Worm (Caenorhabditis elegans): ENCODE data around the gene sid-2.

sid-2 gene

DNA sequence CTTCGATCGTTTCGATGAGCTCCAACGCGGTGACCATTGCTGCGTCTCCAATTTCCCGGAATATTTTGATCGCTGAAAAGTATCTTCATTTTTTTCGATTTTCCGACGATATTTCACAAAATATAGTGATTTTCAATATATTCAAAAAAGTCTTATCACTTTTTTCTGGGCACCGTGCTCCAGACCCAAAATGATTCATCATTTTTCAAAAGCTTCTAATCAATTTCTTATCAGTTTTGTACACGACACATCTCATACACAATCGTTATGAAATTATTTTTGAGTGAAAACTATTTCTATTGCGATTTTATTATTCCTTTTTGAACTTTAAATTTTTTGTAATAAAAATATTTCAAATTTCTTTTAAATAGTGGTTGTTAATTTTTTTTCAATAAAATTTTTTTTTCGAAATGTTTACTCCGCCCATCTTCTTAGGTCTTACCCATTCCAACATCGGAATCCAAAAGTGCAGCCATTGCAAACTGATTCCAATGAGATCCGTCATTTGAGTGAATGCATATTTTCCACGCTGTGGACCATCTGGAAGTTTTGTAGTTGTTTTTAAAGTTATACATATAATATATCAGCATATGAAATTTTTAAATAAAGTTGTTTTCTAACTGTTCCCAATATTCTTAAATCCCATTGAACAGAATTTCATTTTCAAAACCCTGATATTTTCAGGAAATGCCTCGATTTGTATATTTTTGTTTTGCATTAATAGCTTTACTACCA, at the start of gene sid-2:
TSS of gene sid-2 (plus strand) at position 685 of the 735 bp plus-strand sequence.
- TF ChIP-seq aly-1 (tag; optimal IDR thresholded peaks at IDR 0.05) (no peak), hmg-4 (GFP tag; optimal IDR thresholded peaks at IDR 0.05) (no peak), ceh-13 (GFP tag; optimal IDR thresholded peaks at IDR 0.05) (no peak), ceh-36 (tag; optimal IDR thresholded peaks at IDR 0.05) (no peak), sea-1 (GFP tag; conservative IDR thresholded peaks at IDR 0.05) (no peak), tbx-11 (GFP tag; IDR thresholded peaks at IDR 0.05) (no peak)

DNA sequence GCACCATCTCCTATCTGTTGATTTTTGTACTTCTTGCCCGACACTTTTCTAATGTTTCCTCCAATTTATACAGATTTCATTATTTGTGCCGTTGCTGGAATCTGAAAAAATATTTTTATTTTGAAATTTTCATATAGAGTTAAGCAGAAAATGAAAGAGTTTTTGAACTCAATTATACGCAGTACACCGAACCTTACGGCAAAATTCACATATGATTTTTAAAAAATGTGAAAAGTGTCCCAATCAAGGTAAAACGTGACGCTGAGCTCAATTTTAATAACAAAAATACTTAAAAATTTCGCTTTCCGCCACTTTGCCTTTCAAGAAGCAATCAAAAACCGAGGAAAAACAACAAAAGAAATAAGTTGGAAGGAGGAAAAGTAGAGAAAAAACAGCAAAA, 48.5 kb upstream of the sid-2 start, which contains the start of gene arrd-17:
TSS of gene arrd-17 (minus strand) at position 101 of the 400 bp plus-strand sequence.
- TF ChIP-seq ceh-13 (GFP tag; optimal IDR thresholded peaks at IDR 0.05), result no peak
- TF ChIP-seq hmbx-1 (tag; optimal IDR thresholded peaks at IDR 0.05), result no peak
- TF ChIP-seq tbx-11 (GFP tag; IDR thresholded peaks at IDR 0.05), result no peak
- no peak for TF ChIP-seq hnd-1 (tag; optimal IDR thresholded peaks at IDR 0.05)
- no peak for TF ChIP-seq ceh-36 (tag; optimal IDR thresholded peaks at IDR 0.05)
- no peak for TF ChIP-seq tra-4 (tag; optimal IDR thresholded peaks at IDR 0.05)
- no peak for TF ChIP-seq B0310.2 (tag; optimal IDR thresholded peaks at IDR 0.05)
- TF ChIP-seq scrt-1 (GFP tag; IDR thresholded peaks at IDR 0.05), result no peak
- TF ChIP-seq pes-1 (GFP tag; IDR thresholded peaks at IDR 0.05), result no peak
- TF ChIP-seq ets-7 (tag; optimal IDR thresholded peaks at IDR 0.05), result no peak
- TF ChIP-seq flt-1 (GFP tag; IDR thresholded peaks at IDR 0.05), result no peak
- no peak for TF ChIP-seq tbx-37 (GFP tag; conservative IDR thresholded peaks at IDR 0.05)
- TF ChIP-seq sea-1 (GFP tag; conservative IDR thresholded peaks at IDR 0.05), result no peak
- no peak for TF ChIP-seq ama-1 (optimal IDR thresholded peaks at IDR 0.05)
- no peak for TF ChIP-seq F13C5.2 (tag; optimal IDR thresholded peaks at IDR 0.05)
- no peak for TF ChIP-seq hmg-4 (GFP tag; optimal IDR thresholded peaks at IDR 0.05)

DNA sequence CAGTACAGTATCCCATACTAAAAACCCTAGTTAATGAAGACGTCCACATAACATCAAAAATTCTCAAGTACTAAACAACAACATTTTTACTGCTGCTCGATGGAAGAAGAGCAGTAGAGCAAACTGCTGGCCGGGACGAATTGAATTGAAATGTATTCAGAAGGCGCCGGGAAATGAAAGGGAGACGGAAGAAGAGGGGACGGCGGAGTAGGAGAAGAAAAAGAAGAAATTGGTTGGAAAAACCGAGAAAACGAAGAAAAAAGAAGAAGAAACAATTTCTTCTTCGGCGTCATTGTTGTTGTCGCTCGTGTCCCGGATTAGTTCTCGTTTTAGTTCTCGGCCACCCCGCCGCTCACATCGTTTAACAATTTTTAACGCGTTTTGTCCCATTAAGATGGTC, 45.4 kb upstream of the sid-2 start:
- TF ChIP-seq flt-1 (GFP tag; IDR thresholded peaks at IDR 0.05) (no peak), tra-4 (tag; optimal IDR thresholded peaks at IDR 0.05) (no peak), hmbx-1 (tag; optimal IDR thresholded peaks at IDR 0.05) (no peak), scrt-1 (GFP tag; IDR thresholded peaks at IDR 0.05) (no peak), ceh-36 (tag; optimal IDR thresholded peaks at IDR 0.05) (no peak), pes-1 (GFP tag; IDR thresholded peaks at IDR 0.05) (no peak), tbx-11 (GFP tag; IDR thresholded peaks at IDR 0.05) (no peak), sea-1 (GFP tag; conservative IDR thresholded peaks at IDR 0.05) (no peak), B0310.2 (tag; optimal IDR thresholded peaks at IDR 0.05) (no peak), ama-1 (optimal IDR thresholded peaks at IDR 0.05) (no peak), hnd-1 (tag; optimal IDR thresholded peaks at IDR 0.05) (no peak), ets-7 (tag; optimal IDR thresholded peaks at IDR 0.05) (no peak), ceh-13 (GFP tag; optimal IDR thresholded peaks at IDR 0.05) (no peak), hmg-4 (GFP tag; optimal IDR thresholded peaks at IDR 0.05) (no peak), aly-1 (tag; optimal IDR thresholded peaks at IDR 0.05) (no peak), F13C5.2 (tag; optimal IDR thresholded peaks at IDR 0.05) (no peak)

DNA sequence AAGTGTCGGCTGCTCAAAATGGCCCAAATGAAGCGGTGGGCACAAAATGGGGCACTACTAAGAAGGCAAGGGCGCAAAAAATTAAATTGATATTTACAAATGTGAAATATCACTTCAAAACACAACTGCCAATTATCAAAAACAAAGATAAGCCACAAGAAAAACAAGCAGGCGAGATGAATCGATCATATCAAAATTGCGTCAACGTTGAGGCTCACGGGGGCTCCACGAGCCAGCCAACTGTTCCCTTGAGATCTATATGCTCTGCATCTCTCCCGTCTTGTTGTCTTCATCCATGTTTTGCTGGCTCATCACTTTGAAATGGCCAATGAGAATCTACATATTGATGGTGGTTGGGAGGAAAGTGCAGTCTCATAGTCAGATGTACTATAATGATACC, 44.0 kb upstream of the sid-2 start:
- TF ChIP-seq aly-1 (tag; optimal IDR thresholded peaks at IDR 0.05) (no peak), B0310.2 (tag; optimal IDR thresholded peaks at IDR 0.05) (no peak), ama-1 (optimal IDR thresholded peaks at IDR 0.05) (no peak), ets-7 (tag; optimal IDR thresholded peaks at IDR 0.05) (no peak), hmg-4 (GFP tag; optimal IDR thresholded peaks at IDR 0.05) (no peak), hnd-1 (tag; optimal IDR thresholded peaks at IDR 0.05) (no peak), F13C5.2 (tag; optimal IDR thresholded peaks at IDR 0.05) (no peak), ceh-36 (tag; optimal IDR thresholded peaks at IDR 0.05) (no peak), tra-4 (tag; optimal IDR thresholded peaks at IDR 0.05) (no peak), tbx-37 (GFP tag; conservative IDR thresholded peaks at IDR 0.05) (no peak), scrt-1 (GFP tag; IDR thresholded peaks at IDR 0.05) (no peak), ceh-13 (GFP tag; optimal IDR thresholded peaks at IDR 0.05) (no peak), hmbx-1 (tag; optimal IDR thresholded peaks at IDR 0.05) (no peak), sea-1 (GFP tag; conservative IDR thresholded peaks at IDR 0.05) (no peak)

DNA sequence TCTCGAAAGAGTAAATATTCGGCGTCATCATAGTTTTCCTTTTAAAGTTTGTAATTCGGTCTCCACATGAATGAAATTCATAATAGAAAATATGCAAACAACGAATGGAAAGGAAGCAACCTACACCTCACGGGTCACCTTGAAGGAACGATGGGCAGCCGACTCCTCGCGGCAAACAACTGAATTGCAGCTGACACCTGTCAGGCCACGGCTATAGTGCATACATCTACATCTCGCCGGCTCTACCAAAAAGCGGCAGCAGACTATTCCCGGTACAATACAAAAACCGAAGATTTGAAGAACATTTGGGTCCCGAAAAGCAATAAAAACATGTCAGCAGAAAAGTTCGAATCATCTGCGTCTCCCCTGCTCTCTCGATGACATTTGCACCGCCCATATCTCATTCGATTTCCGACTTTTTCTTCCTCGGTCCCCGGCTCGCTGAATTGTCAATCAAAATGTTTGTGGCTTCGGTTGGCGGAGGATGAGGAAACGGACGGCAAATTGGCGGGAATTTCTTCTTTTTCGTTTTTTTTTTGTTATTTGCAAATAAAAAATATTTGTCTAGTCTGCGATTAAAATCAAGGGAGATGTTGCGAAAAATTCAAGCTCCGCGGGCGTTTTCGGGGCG, 43.4 kb upstream of the sid-2 start:
- TF ChIP-seq ets-7 (tag; optimal IDR thresholded peaks at IDR 0.05), result no peak
- TF ChIP-seq B0310.2 (tag; optimal IDR thresholded peaks at IDR 0.05), result no peak
- no peak for TF ChIP-seq F13C5.2 (tag; optimal IDR thresholded peaks at IDR 0.05)
- TF ChIP-seq pes-1 (GFP tag; IDR thresholded peaks at IDR 0.05), result no peak
- no peak for TF ChIP-seq ama-1 (optimal IDR thresholded peaks at IDR 0.05)
- no peak for TF ChIP-seq tbx-37 (GFP tag; conservative IDR thresholded peaks at IDR 0.05)
- TF ChIP-seq sea-1 (GFP tag; conservative IDR thresholded peaks at IDR 0.05), result no peak
- no peak for TF ChIP-seq aly-1 (tag; optimal IDR thresholded peaks at IDR 0.05)
- no peak for TF ChIP-seq scrt-1 (GFP tag; IDR thresholded peaks at IDR 0.05)
- TF ChIP-seq tbx-11 (GFP tag; IDR thresholded peaks at IDR 0.05), result no peak

DNA sequence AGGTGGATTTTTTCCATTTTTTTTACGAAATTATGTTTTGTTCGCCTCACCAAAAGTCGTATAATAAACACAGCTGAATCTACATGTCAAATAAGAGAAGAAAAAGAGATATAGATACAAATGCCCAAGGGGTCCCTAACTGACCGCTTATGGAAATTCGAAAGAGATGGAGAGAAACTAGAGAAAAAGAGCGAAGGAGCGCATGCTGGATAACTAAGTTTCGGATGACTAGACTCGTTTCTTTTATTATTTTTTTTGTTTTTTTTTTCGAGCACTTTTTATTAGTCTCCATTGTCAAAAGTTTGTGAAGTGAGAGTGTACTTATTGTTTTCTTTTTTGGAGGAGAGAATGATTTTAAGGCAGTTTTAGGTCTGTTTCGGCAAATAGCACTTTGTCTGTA, 41.6 kb upstream of the sid-2 start:
- no peak for TF ChIP-seq F13C5.2 (tag; optimal IDR thresholded peaks at IDR 0.05)
- TF ChIP-seq B0310.2 (tag; optimal IDR thresholded peaks at IDR 0.05), result no peak
- no peak for TF ChIP-seq ama-1 (optimal IDR thresholded peaks at IDR 0.05)
- no peak for TF ChIP-seq scrt-1 (GFP tag; IDR thresholded peaks at IDR 0.05)
- TF ChIP-seq sea-1 (GFP tag; conservative IDR thresholded peaks at IDR 0.05), result no peak
- TF ChIP-seq hmbx-1 (tag; optimal IDR thresholded peaks at IDR 0.05), result no peak
- TF ChIP-seq tbx-37 (GFP tag; conservative IDR thresholded peaks at IDR 0.05), result no peak
- TF ChIP-seq flt-1 (GFP tag; IDR thresholded peaks at IDR 0.05), result no peak
- TF ChIP-seq ets-7 (tag; optimal IDR thresholded peaks at IDR 0.05), result no peak
- TF ChIP-seq ceh-36 (tag; optimal IDR thresholded peaks at IDR 0.05), result no peak
- no peak for TF ChIP-seq pes-1 (GFP tag; IDR thresholded peaks at IDR 0.05)
- TF ChIP-seq tbx-11 (GFP tag; IDR thresholded peaks at IDR 0.05), result no peak
- no peak for TF ChIP-seq aly-1 (tag; optimal IDR thresholded peaks at IDR 0.05)
- TF ChIP-seq ceh-13 (GFP tag; optimal IDR thresholded peaks at IDR 0.05), result no peak
- no peak for TF ChIP-seq tra-4 (tag; optimal IDR thresholded peaks at IDR 0.05)

DNA sequence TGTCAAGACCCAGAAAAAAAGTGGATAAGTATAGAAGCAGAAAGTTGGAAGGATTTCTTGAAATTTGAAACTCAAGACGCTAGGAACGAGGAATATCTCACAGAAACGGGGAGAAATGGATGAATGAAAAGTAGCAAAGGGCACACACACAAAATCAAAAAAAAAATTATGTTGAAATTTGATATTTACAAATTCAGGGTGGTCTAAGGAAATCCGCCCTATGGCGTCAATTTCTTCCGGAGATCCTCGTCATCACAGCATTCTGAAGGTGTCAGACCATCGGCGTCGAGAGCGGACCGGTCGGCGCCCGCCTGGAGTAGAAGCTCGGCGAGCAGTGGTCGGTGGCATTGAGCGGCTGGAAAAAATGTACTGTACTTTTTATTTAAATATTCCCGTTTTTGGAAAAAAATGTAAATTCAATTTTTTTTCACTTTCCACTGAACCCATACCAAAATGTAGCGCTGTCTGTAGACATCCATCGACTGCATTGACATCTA, 39.2 kb upstream of the sid-2 start:
- TF ChIP-seq F13C5.2 (tag; optimal IDR thresholded peaks at IDR 0.05), result no peak
- no peak for TF ChIP-seq scrt-1 (GFP tag; IDR thresholded peaks at IDR 0.05)
- TF ChIP-seq pes-1 (GFP tag; IDR thresholded peaks at IDR 0.05), result no peak
- TF ChIP-seq tbx-11 (GFP tag; IDR thresholded peaks at IDR 0.05), result no peak
- TF ChIP-seq hmg-4 (GFP tag; optimal IDR thresholded peaks at IDR 0.05), result no peak
- TF ChIP-seq B0310.2 (tag; optimal IDR thresholded peaks at IDR 0.05), result no peak
- no peak for TF ChIP-seq hmbx-1 (tag; optimal IDR thresholded peaks at IDR 0.05)
- no peak for TF ChIP-seq tbx-37 (GFP tag; conservative IDR thresholded peaks at IDR 0.05)
- no peak for TF ChIP-seq aly-1 (tag; optimal IDR thresholded peaks at IDR 0.05)
- no peak for TF ChIP-seq ets-7 (tag; optimal IDR thresholded peaks at IDR 0.05)
- TF ChIP-seq sea-1 (GFP tag; conservative IDR thresholded peaks at IDR 0.05), result no peak
- TF ChIP-seq hnd-1 (tag; optimal IDR thresholded peaks at IDR 0.05), result no peak
- no peak for TF ChIP-seq tra-4 (tag; optimal IDR thresholded peaks at IDR 0.05)

Measured in whole organism, early embryonic.